Worm (Caenorhabditis elegans): ENCODE measurements around the gene C05A2.4.

- TF ChIP-seq med-1 (GFP tag; optimal IDR thresholded peaks at IDR 0.05; ENCODE audit: insufficient read depth) (no peak), cog-1 (tag; optimal IDR thresholded peaks at IDR 0.05) (no peak), ref-1 (GFP tag; conservative IDR thresholded peaks at IDR 0.05) (no peak), klf-2 (GFP tag; conservative IDR thresholded peaks at IDR 0.05) (no peak), ztf-23 (GFP tag; IDR thresholded peaks at IDR 0.05) (no peak), tab-1 (GFP tag; IDR thresholded peaks at IDR 0.05) (no peak)
Observed at ce11 chrV:10713704-10714239, 18.5 kb downstream of the C05A2.4 start.

Data from whole organism, midembryonic.